Worm (Caenorhabditis elegans) whole organism, L1 larva: ENCODE data around the gene F58E6.8.

ENCODE experiments used
- C04F5.9 ChIP-seq: sonication (generic microtip); optimal IDR thresholded peaks from 2 replicates; lab custom pipeline; 2016; ENCODE audit warnings: missing genetic modification characterization, missing compliant biosample characterization
- C16A3.4 ChIP-seq: fragments of 150-350 bp; optimal IDR thresholded peaks from 2 replicates; lab custom pipeline; 2014; ENCODE audit warnings: missing biosample characterization, missing genetic modification characterization
- F16B12.6 ChIP-seq: fragments of 150-350 bp; optimal IDR thresholded peaks from 2 replicates; lab custom pipeline; 2014; ENCODE audit warnings: missing biosample characterization, missing genetic modification characterization
- Y116A8C.19 ChIP-seq: sonication (generic microtip); optimal IDR thresholded peaks from 2 replicates; lab custom pipeline; 2016; ENCODE audit warnings: missing compliant biosample characterization, missing genetic modification characterization, borderline replicate concordance
- blmp-1 ChIP-seq: fragments of 150-350 bp; optimal IDR thresholded peaks from 2 replicates; lab custom pipeline; 2014; ENCODE audit warnings: missing biosample characterization, missing genetic modification characterization
- ceh-88 ChIP-seq: fragments of 200-800 bp; sonication (Bioruptor generic); IDR thresholded peaks from 2 replicates; pipeline ENCODE4 v1.3.6; 2022; ENCODE audit warnings: missing genetic modification characterization, missing compliant biosample characterization
- ces-1 ChIP-seq: fragments of 150-350 bp; optimal IDR thresholded peaks from 2 replicates; lab custom pipeline; 2014; ENCODE audit warnings: missing biosample characterization, missing genetic modification reagents, missing genetic modification characterization
- dpl-1 ChIP-seq, 3 experiments: fragments of 150-350 bp in 2 of 3; sonication (generic microtip) in 1 of 3; optimal IDR thresholded peaks; 2 replicates each; lab custom pipeline; 2014 to 2017; ENCODE audit warnings: missing biosample characterization in 3 of 3, missing genetic modification characterization in 3 of 3, missing genetic modification reagents in 3 of 3
- efl-1 ChIP-seq, 4 experiments: fragments of 150-350 bp; optimal IDR thresholded peaks in 3 of 4; peaks in 1 of 4; 1 replicate in 1 of 4; 2 replicates in 3 of 4; lab custom pipeline; 2014; ENCODE audit warnings: missing biosample characterization in 2 of 4, missing genetic modification characterization in 2 of 4, missing genetic modification reagents in 2 of 4
- elt-2 ChIP-seq: sonication (generic microtip); optimal IDR thresholded peaks from 2 replicates; lab custom pipeline; 2016; ENCODE audit warnings: missing genetic modification characterization, mild to moderate bottlenecking, inconsistent platforms, missing compliant biosample characterization, missing genetic modification reagents
- fkh-10 ChIP-seq: sonication (generic microtip); optimal IDR thresholded peaks from 2 replicates; lab custom pipeline; 2017; ENCODE audit warnings: missing biosample characterization, missing genetic modification reagents, missing genetic modification characterization
- fkh-4 ChIP-seq: sonication (generic microtip); optimal IDR thresholded peaks from 2 replicates; lab custom pipeline; 2016; ENCODE audit warnings: missing compliant biosample characterization, missing genetic modification characterization, borderline replicate concordance
- irx-1 ChIP-seq: sonication (generic microtip); optimal IDR thresholded peaks from 2 replicates; lab custom pipeline; 2016; ENCODE audit warnings: missing genetic modification characterization, missing compliant biosample characterization
- isw-1 ChIP-seq: fragments of 200-800 bp; sonication (Bioruptor generic); IDR thresholded peaks from 2 replicates; pipeline ENCODE4 v1.3.6; 2022; ENCODE audit warnings: missing genetic modification characterization, missing compliant biosample characterization
- lin-13 ChIP-seq: fragments of 150-350 bp; optimal IDR thresholded peaks from 2 replicates; lab custom pipeline; 2014; ENCODE audit warnings: missing biosample characterization, missing genetic modification reagents, missing genetic modification characterization
- lin-14 ChIP-seq: fragments of 200-800 bp; sonication (Bioruptor generic); optimal IDR thresholded peaks from 2 replicates; lab custom pipeline; 2018; ENCODE audit warnings: mild to moderate bottlenecking, missing genetic modification characterization, moderate library complexity, missing compliant biosample characterization
- lin-39 ChIP-seq: fragments of 150-350 bp; optimal IDR thresholded peaks from 2 replicates; lab custom pipeline; 2014; ENCODE audit warnings: missing biosample characterization, missing genetic modification reagents, missing genetic modification characterization
- lir-3 ChIP-seq: sonication (generic microtip); optimal IDR thresholded peaks from 2 replicates; lab custom pipeline; 2016; ENCODE audit warnings: mild to moderate bottlenecking, missing genetic modification characterization, moderate library complexity, missing compliant biosample characterization; ENCODE audit not compliant: poor library complexity
- mab-9 ChIP-seq: fragments of 200-800 bp; sonication (Bioruptor generic); IDR thresholded peaks from 2 replicates; pipeline ENCODE4 v1.3.6; 2022; ENCODE audit warnings: missing genetic modification reagents, missing genetic modification characterization, missing compliant biosample characterization
- mef-2 ChIP-seq: fragments of 150-350 bp; optimal IDR thresholded peaks from 2 replicates; lab custom pipeline; 2014; ENCODE audit warnings: missing biosample characterization, missing genetic modification characterization
- nhr-28 ChIP-seq: fragments of 150-350 bp; optimal IDR thresholded peaks from 2 replicates; lab custom pipeline; 2014; ENCODE audit warnings: missing biosample characterization, missing genetic modification characterization
- nhr-47 ChIP-seq: sonication (generic microtip); optimal IDR thresholded peaks from 2 replicates; lab custom pipeline; 2016; ENCODE audit warnings: mild to moderate bottlenecking, missing genetic modification characterization, moderate library complexity, missing compliant biosample characterization
- nhr-76 ChIP-seq: sonication (generic microtip); optimal IDR thresholded peaks from 2 replicates; lab custom pipeline; 2017; ENCODE audit warnings: missing biosample characterization, missing genetic modification characterization
- nhr-84 ChIP-seq: sonication (generic microtip); optimal IDR thresholded peaks from 2 replicates; lab custom pipeline; 2017; ENCODE audit warnings: missing biosample characterization, missing genetic modification characterization
- nhr-85 ChIP-seq: sonication (generic microtip); peaks from one replicate; lab custom pipeline; 2016; ENCODE audit warnings: missing genetic modification characterization, inconsistent platforms, missing compliant biosample characterization
- nhr-90 ChIP-seq: sonication (generic microtip); optimal IDR thresholded peaks from 2 replicates; lab custom pipeline; 2016; ENCODE audit warnings: mild to moderate bottlenecking, missing genetic modification characterization, missing compliant biosample characterization; ENCODE audit not compliant: poor library complexity
- pax-3 ChIP-seq: fragments of 200-800 bp; sonication (Bioruptor generic); optimal IDR thresholded peaks from 2 replicates; lab custom pipeline; 2018; ENCODE audit warnings: mild to moderate bottlenecking, missing genetic modification characterization, moderate library complexity, missing compliant biosample characterization
- rnt-1 ChIP-seq: sonication (generic microtip); optimal IDR thresholded peaks from 2 replicates; lab custom pipeline; 2016; ENCODE audit warnings: mild to moderate bottlenecking, missing genetic modification characterization, moderate library complexity, missing compliant biosample characterization
- sox-4 ChIP-seq: sonication (generic microtip); optimal IDR thresholded peaks from 2 replicates; lab custom pipeline; 2016; ENCODE audit warnings: missing genetic modification characterization, missing compliant biosample characterization
- sptf-1 ChIP-seq: fragments of 150-350 bp; optimal IDR thresholded peaks from 2 replicates; lab custom pipeline; 2014; ENCODE audit warnings: missing biosample characterization, missing genetic modification characterization
- tbx-2 ChIP-seq: sonication (generic microtip); optimal IDR thresholded peaks from 2 replicates; lab custom pipeline; 2016; ENCODE audit warnings: missing genetic modification characterization, missing compliant biosample characterization
- unc-130 ChIP-seq: fragments of 150-350 bp; optimal IDR thresholded peaks from 2 replicates; lab custom pipeline; 2017; ENCODE audit warnings: missing biosample characterization, missing genetic modification characterization, inconsistent platforms
- unc-30 ChIP-seq: sonication (generic microtip); optimal IDR thresholded peaks from 2 replicates; lab custom pipeline; 2017; ENCODE audit warnings: missing biosample characterization, missing genetic modification characterization
- vab-15 ChIP-seq: sonication (generic microtip); optimal IDR thresholded peaks from 2 replicates; lab custom pipeline; 2017; ENCODE audit warnings: missing genotype, mild to moderate bottlenecking, missing genetic modification characterization, missing compliant biosample characterization
- xbp-1 ChIP-seq: sonication (generic microtip); optimal IDR thresholded peaks from 2 replicates; lab custom pipeline; 2016; ENCODE audit warnings: missing genetic modification characterization, missing compliant biosample characterization
- zag-1 ChIP-seq: fragments of 150-350 bp; optimal IDR thresholded peaks from 2 replicates; lab custom pipeline; 2014; ENCODE audit warnings: missing biosample characterization, missing genetic modification characterization
- ztf-4 ChIP-seq: fragments of 150-350 bp; optimal IDR thresholded peaks from 2 replicates; lab custom pipeline; 2014; ENCODE audit warnings: missing biosample characterization, missing genetic modification characterization

Gene F58E6.8

DNA sequence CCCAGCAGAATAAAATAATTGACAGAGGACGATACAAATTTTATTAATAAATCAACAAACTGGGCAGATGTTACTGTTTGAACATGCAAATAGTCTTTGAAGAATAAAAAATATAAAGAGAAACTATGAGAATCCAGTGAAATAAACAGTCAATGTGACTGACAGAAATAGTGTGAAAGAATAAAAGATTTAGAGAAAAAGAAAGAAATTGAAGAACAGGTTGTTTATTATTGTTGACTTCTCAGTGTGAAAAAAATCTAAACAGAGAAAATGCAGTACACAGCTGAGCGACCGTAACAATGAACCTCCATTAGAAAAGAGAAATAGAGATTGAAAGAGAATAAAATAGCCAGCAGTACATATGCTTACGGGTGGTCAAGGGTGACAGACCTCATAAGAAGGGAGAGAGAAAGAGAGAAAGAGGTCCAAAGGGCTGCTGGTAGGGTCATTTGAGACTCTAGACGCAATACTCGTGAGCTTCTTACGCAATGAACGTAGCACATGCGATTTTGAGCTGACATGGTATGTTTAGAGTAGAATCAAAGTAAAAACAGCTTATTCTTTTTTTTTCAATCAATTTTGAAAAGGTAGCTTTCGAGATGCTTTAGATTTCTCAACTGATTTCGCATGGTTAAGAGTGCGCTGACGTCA lies 31.5 kb downstream of the F58E6.8 start, which contains the start of gene slcr-46.3 (continued):
- no peak for TF ChIP-seq fkh-10
- TF ChIP-seq, all 84 proteins: peak for 10

DNA sequence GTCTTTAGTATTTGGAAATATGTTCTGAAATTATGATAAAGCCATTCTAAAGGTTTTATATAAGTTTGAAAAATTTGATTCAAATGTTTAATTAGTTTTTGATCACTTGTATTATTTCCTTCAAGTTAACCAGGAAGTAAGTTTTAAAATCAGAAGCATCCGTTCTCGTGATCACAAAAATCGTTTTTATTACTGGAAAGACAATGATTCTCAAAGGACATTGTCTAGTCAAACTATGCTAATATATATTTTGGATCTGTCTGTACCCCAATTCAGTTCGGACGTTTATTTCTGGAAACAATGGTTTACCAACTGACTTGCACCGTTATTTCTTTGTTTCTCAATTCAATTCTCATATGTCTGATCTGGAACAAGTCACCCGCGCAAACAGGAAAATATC lies 39.2 kb downstream of the F58E6.8 start, which contains the start of gene str-188:
TSS of gene str-188 (plus strand) at position 301 of the 400 bp plus-strand sequence.
- no peak for TF ChIP-seq elt-2 (tag; lab: Kevin White, UChicago)
- no peak for TF ChIP-seq mab-9 (GFP tag; lab: Robert Waterston, UW)
- no peak for TF ChIP-seq lin-13
- TF ChIP-seq dpl-1 (GFP tag; optimal IDR thresholded peaks at IDR 0.05; lab: Kevin White, UChicago), result no peak
- no peak for TF ChIP-seq nhr-90
- no peak for TF ChIP-seq F16B12.6 (tag; lab: Kevin White, UChicago)
- no peak for TF ChIP-seq pax-3 (tag; lab: Kevin White, UChicago)
- TF ChIP-seq ces-1 (GFP tag; lab: Kevin White, UChicago), result no peak
- TF ChIP-seq lin-39 (tag; lab: Kevin White, UChicago), result no peak
- TF ChIP-seq nhr-28 (tag; lab: Kevin White, UChicago), result no peak
- TF ChIP-seq efl-1 (optimal IDR thresholded peaks at IDR 0.05; lab: Kevin White, UChicago), result no peak
- TF ChIP-seq efl-1 (GFP tag; optimal IDR thresholded peaks at IDR 0.05 in 1 of 2; lab: Kevin White, UChicago), result no peak
- no peak for TF ChIP-seq unc-130
- TF ChIP-seq lin-14, result no peak
- no peak for TF ChIP-seq nhr-84 (tag; lab: Kevin White, UChicago)
- no peak for TF ChIP-seq blmp-1 (tag; lab: Kevin White, UChicago)
- TF ChIP-seq sptf-1, result no peak
- no peak for TF ChIP-seq mef-2

- no peak for TF ChIP-seq lin-14
- TF ChIP-seq Y116A8C.19 (tag; lab: Kevin White, UChicago), result no peak
- TF ChIP-seq unc-30, result no peak
- no peak for TF ChIP-seq lir-3 (tag; lab: Kevin White, UChicago)
- no peak for TF ChIP-seq isw-1 (GFP tag; lab: Robert Waterston, UW)
- TF ChIP-seq xbp-1 (tag; lab: Kevin White, UChicago), result no peak
- TF ChIP-seq zag-1, result no peak
- TF ChIP-seq nhr-85, result no peak
- no peak for TF ChIP-seq irx-1 (tag; lab: Kevin White, UChicago)
- no peak for TF ChIP-seq ztf-4 (tag; lab: Kevin White, UChicago)
- TF ChIP-seq rnt-1 (tag; lab: Kevin White, UChicago), result no peak
- TF ChIP-seq unc-130, result no peak
- TF ChIP-seq vab-15 (tag; lab: Kevin White, UChicago), result no peak
- no peak for TF ChIP-seq elt-2 (tag; lab: Kevin White, UChicago)
- TF ChIP-seq fkh-4 (tag; lab: Kevin White, UChicago), result no peak
These were observed 40.7 kb downstream of the F58E6.8 start, which contains the start of gene F40F9.3 for ce11 chrV:9714909-9715308. F40F9.3 (plus strand) TSS chrV:9715209.

- TF ChIP-seq tbx-2 (tag; lab: Kevin White, UChicago), result no peak
- TF ChIP-seq C16A3.4 (tag; lab: Kevin White, UChicago), result no peak
- TF ChIP-seq rnt-1 (tag; lab: Kevin White, UChicago), result no peak
- TF ChIP-seq C04F5.9, result no peak
- no peak for TF ChIP-seq sox-4 (tag; lab: Kevin White, UChicago)
- no peak for TF ChIP-seq nhr-47 (tag; lab: Kevin White, UChicago)
- TF ChIP-seq nhr-76, result no peak
- no peak for TF ChIP-seq ceh-88 (GFP tag; lab: Robert Waterston, UW)
- no peak for TF ChIP-seq nhr-28 (tag; lab: Kevin White, UChicago)
- no peak for TF ChIP-seq mef-2
- TF ChIP-seq Y116A8C.19 (tag; lab: Kevin White, UChicago), result no peak
- TF ChIP-seq fkh-4 (tag; lab: Kevin White, UChicago), result no peak
These were observed 42.1 kb downstream of the F58E6.8 start, which contains the start of gene F40F9.10 for ce11 chrV:9713532-9713931. F40F9.10 (minus strand) TSS chrV:9713632.
